Worm (Caenorhabditis elegans): Measurements from ENCODE around the gene C16C8.19.
A peak's percentile ranks its signal among the peaks of the same experiment; 100 is the strongest.

Gene C16C8.19

ce11 chrII:3458209-3458608 is at the start of gene C16C8.19, which contains the start of gene C16C8.26:
Gene C16C8.19 (plus strand): TSS chrII:3458487.
Gene C16C8.26 (minus strand): TSS chrII:3458309.
- no peak for TF ChIP-seq lin-11 (tag; optimal IDR thresholded peaks at IDR 0.05)

ce11 chrII:3414383-3414910 is 43.8 kb upstream of the C16C8.19 start, which contains the start of the genes F18A12.7 and F18A12.2:
Gene F18A12.7 (minus strand): TSS chrII:3414483.
Gene F18A12.2 (plus strand): TSS chrII:3414860.
- TF ChIP-seq R02D3.7 (tag; optimal IDR thresholded peaks at IDR 0.05): no peak
- no peak for TF ChIP-seq unc-62 (GFP tag; optimal IDR thresholded peaks at IDR 0.05)
- no peak for TF ChIP-seq crh-2 (tag; optimal IDR thresholded peaks at IDR 0.05)
- TF ChIP-seq elt-3 (tag; optimal IDR thresholded peaks at IDR 0.05): no peak
- TF ChIP-seq sem-4 (tag; optimal IDR thresholded peaks at IDR 0.05): no peak

- no peak for TF ChIP-seq C34F6.9 (tag; optimal IDR thresholded peaks at IDR 0.05)
- TF ChIP-seq blmp-1 (tag; optimal IDR thresholded peaks at IDR 0.05; ENCODE audit: insufficient read depth): no peak
- no peak for TF ChIP-seq sma-9 (GFP tag; optimal IDR thresholded peaks at IDR 0.05)
- TF ChIP-seq sma-9 (tag; optimal IDR thresholded peaks at IDR 0.05): no peak
- TF ChIP-seq unc-62 (GFP tag; optimal IDR thresholded peaks at IDR 0.05): no peak
- TF ChIP-seq sem-4 (tag; optimal IDR thresholded peaks at IDR 0.05): no peak
- TF ChIP-seq mbf-1 (tag; optimal IDR thresholded peaks at IDR 0.05): no peak
- no peak for TF ChIP-seq sma-3 (GFP tag; optimal IDR thresholded peaks at IDR 0.05)
- no peak for TF ChIP-seq ceh-16 (tag; optimal IDR thresholded peaks at IDR 0.05)
- TF ChIP-seq lin-13 (GFP tag; optimal IDR thresholded peaks at IDR 0.05): no peak
- TF ChIP-seq nhr-12 (tag; optimal IDR thresholded peaks at IDR 0.05): no peak
- TF ChIP-seq lin-39 (tag; optimal IDR thresholded peaks at IDR 0.05): no peak
- TF ChIP-seq unc-55 (GFP tag; optimal IDR thresholded peaks at IDR 0.05): no peak
- no peak for TF ChIP-seq unc-39 (tag; optimal IDR thresholded peaks at IDR 0.05)
- TF ChIP-seq peb-1 (tag; optimal IDR thresholded peaks at IDR 0.05): no peak
- TF ChIP-seq nhr-10 (tag; optimal IDR thresholded peaks at IDR 0.05): no peak
- TF ChIP-seq nhr-6 (tag; optimal IDR thresholded peaks at IDR 0.05): no peak
These were observed 41.8 kb upstream of the C16C8.19 start, which contains the start of gene nep-6 for ce11 chrII:3416528-3416927. Gene nep-6 (plus strand): TSS chrII:3416828.

- no peak for TF ChIP-seq mdl-1 (tag; optimal IDR thresholded peaks at IDR 0.05)
- TF ChIP-seq ceh-82 (tag; optimal IDR thresholded peaks at IDR 0.05): no peak
- TF ChIP-seq nhr-23 (tag; optimal IDR thresholded peaks at IDR 0.05): no peak
These were observed 35.3 kb upstream of the C16C8.19 start for ce11 chrII:3422938-3423337.

ce11 chrII:3425433-3425832 is 32.9 kb upstream of the C16C8.19 start, which contains the start of gene nep-11:
Gene nep-11 (minus strand): TSS chrII:3425533.
- no peak for TF ChIP-seq ama-1 (optimal IDR thresholded peaks at IDR 0.05)
- no peak for TF ChIP-seq lin-39 (tag; optimal IDR thresholded peaks at IDR 0.05)
- no peak for TF ChIP-seq nhr-6 (tag; optimal IDR thresholded peaks at IDR 0.05)
- TF ChIP-seq sma-9 (GFP tag; optimal IDR thresholded peaks at IDR 0.05): no peak
- no peak for TF ChIP-seq sma-9 (tag; optimal IDR thresholded peaks at IDR 0.05)
- no peak for TF ChIP-seq lin-13 (GFP tag; optimal IDR thresholded peaks at IDR 0.05)
- TF ChIP-seq fos-1 (tag; optimal IDR thresholded peaks at IDR 0.05): no peak
- no peak for TF ChIP-seq elt-3 (tag; optimal IDR thresholded peaks at IDR 0.05)
- TF ChIP-seq gmeb-1 (tag; optimal IDR thresholded peaks at IDR 0.05): no peak
- TF ChIP-seq R02D3.7 (tag; optimal IDR thresholded peaks at IDR 0.05): no peak
- no peak for TF ChIP-seq ceh-16 (tag; optimal IDR thresholded peaks at IDR 0.05)
- TF ChIP-seq blmp-1 (tag; optimal IDR thresholded peaks at IDR 0.05; ENCODE audit: insufficient read depth): no peak

ce11 chrII:3428158-3428704 is 30.1 kb upstream of the C16C8.19 start:
- TF ChIP-seq dmd-4 (tag; optimal IDR thresholded peaks at IDR 0.05): no peak
- no peak for TF ChIP-seq sma-9 (GFP tag; optimal IDR thresholded peaks at IDR 0.05)
- TF ChIP-seq sma-9 (tag; optimal IDR thresholded peaks at IDR 0.05): no peak
- no peak for TF ChIP-seq unc-62 (GFP tag; optimal IDR thresholded peaks at IDR 0.05)
- no peak for TF ChIP-seq gmeb-1 (tag; optimal IDR thresholded peaks at IDR 0.05)
- TF ChIP-seq ama-1 (optimal IDR thresholded peaks at IDR 0.05): no peak
- no peak for TF ChIP-seq nhr-6 (tag; optimal IDR thresholded peaks at IDR 0.05)
- TF ChIP-seq lsy-2 (tag; optimal IDR thresholded peaks at IDR 0.05): peak in 1 of 2 experiments; percentile 49
- no peak for TF ChIP-seq ztf-4 (tag; optimal IDR thresholded peaks at IDR 0.05)
- TF ChIP-seq mdl-1 (tag; optimal IDR thresholded peaks at IDR 0.05): peak in 1 of 2 experiments; percentile 51
- TF ChIP-seq nhr-25 (tag; optimal IDR thresholded peaks at IDR 0.05): no peak
- TF ChIP-seq egl-27 (tag; optimal IDR thresholded peaks at IDR 0.05): no peak
- peak; percentile 17 for TF ChIP-seq lin-13 (GFP tag; optimal IDR thresholded peaks at IDR 0.05)
- TF ChIP-seq mab-5 (tag; optimal IDR thresholded peaks at IDR 0.05): no peak
- TF ChIP-seq lin-11 (tag; optimal IDR thresholded peaks at IDR 0.05): peak; percentile 66
- no peak for TF ChIP-seq nhr-237 (tag; optimal IDR thresholded peaks at IDR 0.05)
- peak; percentile 12 for TF ChIP-seq snpc-4 (tag; optimal IDR thresholded peaks at IDR 0.05)
- TF ChIP-seq mbf-1 (tag; optimal IDR thresholded peaks at IDR 0.05): no peak
- TF ChIP-seq zag-1 (tag; optimal IDR thresholded peaks at IDR 0.05): peak; percentile 9
- peak; percentile 56 for TF ChIP-seq C34F6.9 (tag; optimal IDR thresholded peaks at IDR 0.05)
- TF ChIP-seq Y55F3AM.14 (GFP tag; optimal IDR thresholded peaks at IDR 0.05): no peak
- no peak for TF ChIP-seq ceh-16 (tag; optimal IDR thresholded peaks at IDR 0.05)
- no peak for TF ChIP-seq nhr-12 (tag; optimal IDR thresholded peaks at IDR 0.05)
- TF ChIP-seq nhr-77 (tag; optimal IDR thresholded peaks at IDR 0.05): no peak
- no peak for TF ChIP-seq nhr-11 (tag; optimal IDR thresholded peaks at IDR 0.05)
- peak; percentile 1 for TF ChIP-seq F13H6.1 (tag; optimal IDR thresholded peaks at IDR 0.05)

Data from whole organism, L2 larva.